Worm (Caenorhabditis elegans) whole organism, midembryonic: ENCODE measurements around the gene C54F6.18.

ENCODE experiments used
- T22C8.4 ChIP-seq: fragments of 200-800 bp; sonication (Bioruptor generic); IDR thresholded peaks from 2 replicates; pipeline ENCODE4 v1.3.6; 2022; ENCODE audit warnings: missing genetic modification characterization, missing compliant biosample characterization
- cog-1 ChIP-seq: sonication (generic microtip); optimal IDR thresholded peaks from 2 replicates; lab custom pipeline; 2016; ENCODE audit warnings: missing genetic modification characterization, missing compliant biosample characterization
- klf-2 ChIP-seq: fragments of 200-800 bp; sonication (Bioruptor generic); conservative IDR thresholded peaks from 2 replicates; pipeline ENCODE4 v1.3.6; 2022; ENCODE audit warnings: missing genetic modification reagents, missing genetic modification characterization, missing compliant biosample characterization
- med-1 ChIP-seq: sonication (generic microtip); optimal IDR thresholded peaks from 2 replicates; lab custom pipeline; 2017; ENCODE audit warnings: missing genetic modification characterization, mild to moderate bottlenecking, missing compliant biosample characterization, antibody characterized with exemption, missing genetic modification reagents; ENCODE audit not compliant: insufficient read depth
- tab-1 ChIP-seq: fragments of 200-800 bp; sonication (Bioruptor generic); IDR thresholded peaks from 2 replicates; pipeline ENCODE4 v1.3.6; 2022; ENCODE audit warnings: missing genetic modification characterization, missing compliant biosample characterization
- ztf-29 ChIP-seq: fragments of 200-800 bp; sonication (Bioruptor generic); IDR thresholded peaks from 2 replicates; pipeline ENCODE4 v1.3.6; 2022; ENCODE audit warnings: missing genetic modification reagents, missing genetic modification characterization, missing compliant biosample characterization

ce11 chrV:7485000-7485399 lies 40.8 kb upstream of the C54F6.18 start, which contains the start of gene srbc-8:
- TF ChIP-seq ztf-29 (GFP tag; lab: Robert Waterston, UW) (no peak), tab-1 (no peak), med-1 (GFP tag; lab: Kevin White, UChicago) (no peak), cog-1 (tag; lab: Kevin White, UChicago) (no peak), T22C8.4 (GFP tag; lab: Robert Waterston, UW) (no peak), klf-2 (GFP tag; lab: Robert Waterston, UW) (no peak)
